Fruit fly (Drosophila melanogaster) whole organism, prepupa: ENCODE measurements around the gene Sam-S.

ENCODE experiments used
- CG10631 ChIP-seq: fragments of 200-800 bp; sonication (Bioruptor generic); optimal IDR thresholded peaks from 2 replicates; lab custom pipeline; 2016; ENCODE audit warnings: missing biosample characterization, missing genetic modification characterization
- CG10669 ChIP-seq: fragments of 200-800 bp; sonication (Bioruptor generic); optimal IDR thresholded peaks from 3 replicates; lab custom pipeline; 2018; ENCODE audit warnings: missing biosample characterization, mild to moderate bottlenecking, missing genetic modification characterization, moderate library complexity
- CG11762 ChIP-seq: fragments of 200-800 bp; sonication (Bioruptor generic); optimal IDR thresholded peaks from 3 replicates; lab custom pipeline; 2016; ENCODE audit warnings: missing biosample characterization, missing genetic modification characterization; ENCODE audit not compliant: insufficient read depth
- CG11902 ChIP-seq: fragments of 200-800 bp; sonication (Bioruptor generic); optimal IDR thresholded peaks from 3 replicates; lab custom pipeline; 2016; ENCODE audit warnings: missing biosample characterization, missing genetic modification characterization
- CG1621 ChIP-seq: fragments of 200-800 bp; sonication (Bioruptor generic); optimal IDR thresholded peaks from 3 replicates; lab custom pipeline; 2018; ENCODE audit warnings: missing biosample characterization, mild to moderate bottlenecking, missing genetic modification characterization
- CG16779 ChIP-seq: fragments of 200-800 bp; sonication (Bioruptor generic); optimal IDR thresholded peaks from 3 replicates; lab custom pipeline; 2017; ENCODE audit warnings: missing biosample characterization, mild to moderate bottlenecking, missing genetic modification characterization
- CG3032 ChIP-seq: fragments of 200-800 bp; optimal IDR thresholded peaks from 2 replicates; lab custom pipeline; 2019; ENCODE audit warnings: missing biosample characterization, mild to moderate bottlenecking, missing genetic modification characterization, moderate library complexity
- CG34406 ChIP-seq: fragments of 200-800 bp; sonication (Bioruptor generic); optimal IDR thresholded peaks from 3 replicates; lab custom pipeline; 2016; ENCODE audit warnings: missing biosample characterization, missing genetic modification characterization
- CG3919 ChIP-seq: fragments of 200-800 bp; sonication (Bioruptor generic); optimal IDR thresholded peaks from 3 replicates; lab custom pipeline; 2016; ENCODE audit warnings: missing biosample characterization, missing genetic modification characterization
- CG4318 ChIP-seq: fragments of 200-800 bp; sonication (Bioruptor generic); optimal IDR thresholded peaks from 3 replicates; lab custom pipeline; 2017; ENCODE audit warnings: missing biosample characterization, mild to moderate bottlenecking, missing genetic modification characterization
- CG6163 ChIP-seq: fragments of 200-800 bp; sonication (Bioruptor generic); IDR thresholded peaks from 3 replicates; pipeline ENCODE4 v1.3.6; 2022; ENCODE audit warnings: missing biosample characterization, missing genetic modification characterization
- CG6276 ChIP-seq: fragments of 200-800 bp; sonication (Bioruptor generic); optimal IDR thresholded peaks from 2 replicates; lab custom pipeline; 2017; ENCODE audit warnings: missing biosample characterization, mild to moderate bottlenecking, missing genetic modification characterization
- CG6792 ChIP-seq: fragments of 200-800 bp; sonication (Bioruptor generic); optimal IDR thresholded peaks from 3 replicates; lab custom pipeline; 2016; ENCODE audit warnings: missing biosample characterization, missing genetic modification characterization
- CG6854 ChIP-seq: fragments of 200-800 bp; sonication (Bioruptor generic); optimal IDR thresholded peaks from 2 replicates; lab custom pipeline; 2017; ENCODE audit warnings: missing biosample characterization, mild to moderate bottlenecking, missing genetic modification characterization
- CG8119 ChIP-seq: fragments of 200-800 bp; sonication (Bioruptor generic); IDR thresholded peaks from 3 replicates; pipeline ENCODE4 v1.3.6; 2022; ENCODE audit warnings: missing biosample characterization, missing genetic modification characterization
- CG8632 ChIP-seq: fragments of 200-800 bp; sonication (Bioruptor generic); optimal IDR thresholded peaks from 3 replicates; lab custom pipeline; 2016; ENCODE audit warnings: missing biosample characterization, missing genetic modification characterization
- Eip75B ChIP-seq: fragments of 200-800 bp; sonication (Bioruptor generic); optimal IDR thresholded peaks from 3 replicates; lab custom pipeline; 2016; ENCODE audit warnings: missing biosample characterization, missing genetic modification characterization
- Eip78C ChIP-seq: fragments of 200-800 bp; sonication (Bioruptor generic); peaks from one replicate; lab custom pipeline; 2016; ENCODE audit warnings: missing biosample characterization, missing genetic modification characterization
- Eip93F ChIP-seq: fragments of 200-800 bp; sonication (Bioruptor generic); optimal IDR thresholded peaks from 2 replicates; lab custom pipeline; 2016; ENCODE audit warnings: missing biosample characterization, mild to moderate bottlenecking, missing genetic modification characterization
- Ets21C ChIP-seq: fragments of 200-800 bp; sonication (Bioruptor generic); optimal IDR thresholded peaks from 3 replicates; lab custom pipeline; 2016; ENCODE audit warnings: missing biosample characterization, missing genetic modification characterization
- Ets96B ChIP-seq: fragments of 200-800 bp; optimal IDR thresholded peaks from 2 replicates; lab custom pipeline; 2019; ENCODE audit warnings: missing biosample characterization, mild to moderate bottlenecking, missing genetic modification characterization, moderate library complexity
- Gug ChIP-seq: fragments of 200-800 bp; sonication (Bioruptor generic); IDR thresholded peaks from 2 replicates; pipeline ENCODE4 v1.3.6; 2022; ENCODE audit warnings: missing biosample characterization, missing genetic modification characterization
- Hr38 ChIP-seq: sonication (Bioruptor generic); optimal IDR thresholded peaks from 2 replicates; lab custom pipeline; 2016; ENCODE audit warnings: missing biosample characterization, missing genetic modification characterization
- Hr39 ChIP-seq: fragments of 200-800 bp; sonication (Bioruptor generic); optimal IDR thresholded peaks from 2 replicates; lab custom pipeline; 2016; ENCODE audit warnings: missing biosample characterization, missing genetic modification characterization
- Hr4 ChIP-seq: fragments of 200-800 bp; sonication (Bioruptor generic); optimal IDR thresholded peaks from 3 replicates; lab custom pipeline; 2016; ENCODE audit warnings: missing biosample characterization, missing genetic modification characterization
- Lpt ChIP-seq: fragments of 200-800 bp; sonication (Bioruptor generic); optimal IDR thresholded peaks from 3 replicates; lab custom pipeline; 2016; ENCODE audit warnings: missing biosample characterization, missing genetic modification characterization
- OdsH ChIP-seq: fragments of 200-800 bp; sonication (Bioruptor generic); optimal IDR thresholded peaks from 3 replicates; lab custom pipeline; 2016; ENCODE audit warnings: missing biosample characterization, missing genetic modification characterization
- Sox14 ChIP-seq: fragments of 200-800 bp; sonication (Bioruptor generic); optimal IDR thresholded peaks from 3 replicates; lab custom pipeline; 2016; ENCODE audit warnings: missing biosample characterization, missing genetic modification characterization
- Sox15 ChIP-seq: fragments of 200-800 bp; sonication (Bioruptor generic); optimal IDR thresholded peaks from 3 replicates; lab custom pipeline; 2016; ENCODE audit warnings: missing biosample characterization, missing genetic modification characterization
- achi ChIP-seq: fragments of 200-800 bp; sonication (Bioruptor generic); optimal IDR thresholded peaks from 3 replicates; lab custom pipeline; 2016; ENCODE audit warnings: missing biosample characterization, missing genetic modification characterization
- acj6 ChIP-seq: fragments of 200-800 bp; sonication (Bioruptor generic); optimal IDR thresholded peaks from 3 replicates; lab custom pipeline; 2016; ENCODE audit warnings: missing biosample characterization, missing genetic modification characterization
- cyc ChIP-seq: fragments of 200-800 bp; sonication (Bioruptor generic); optimal IDR thresholded peaks from 3 replicates; lab custom pipeline; 2016; ENCODE audit warnings: missing biosample characterization, missing genetic modification characterization
- eg ChIP-seq: fragments of 200-800 bp; sonication (Bioruptor generic); IDR thresholded peaks from 3 replicates; pipeline ENCODE4 v1.3.6; 2022; ENCODE audit warnings: missing biosample characterization, missing genetic modification characterization
- esn ChIP-seq: fragments of 200-800 bp; sonication (Bioruptor generic); optimal IDR thresholded peaks from 2 replicates; lab custom pipeline; 2016; ENCODE audit warnings: missing biosample characterization, mild to moderate bottlenecking, missing genetic modification characterization, moderate library complexity
- fd59A ChIP-seq: fragments of 200-800 bp; sonication (Bioruptor generic); optimal IDR thresholded peaks from 2 replicates; lab custom pipeline; 2017; ENCODE audit warnings: missing biosample characterization, mild to moderate bottlenecking, missing genetic modification characterization, missing genetic modification reagents
- fd85E ChIP-seq: fragments of 200-800 bp; sonication (Bioruptor generic); optimal IDR thresholded peaks from 3 replicates; lab custom pipeline; 2016; ENCODE audit warnings: missing biosample characterization, missing genetic modification characterization
- fkh ChIP-seq: fragments of 200-800 bp; sonication (Bioruptor generic); optimal IDR thresholded peaks from 3 replicates; lab custom pipeline; 2017; ENCODE audit warnings: missing biosample characterization, mild to moderate bottlenecking, missing genetic modification characterization, moderate library complexity
- lz ChIP-seq: fragments of 200-800 bp; sonication (Bioruptor generic); optimal IDR thresholded peaks from 3 replicates; lab custom pipeline; 2016; ENCODE audit warnings: missing biosample characterization, missing genetic modification characterization
- net ChIP-seq: fragments of 200-800 bp; sonication (Bioruptor generic); optimal IDR thresholded peaks from 3 replicates; lab custom pipeline; 2016; ENCODE audit warnings: missing biosample characterization, missing genetic modification characterization
- spab ChIP-seq: fragments of 200-800 bp; sonication (Bioruptor generic); optimal IDR thresholded peaks from 2 replicates; lab custom pipeline; 2017; ENCODE audit warnings: missing biosample characterization, mild to moderate bottlenecking, missing genetic modification characterization, missing genetic modification reagents
- ss ChIP-seq, 2 experiments: fragments of 200-800 bp; sonication (Bioruptor generic); optimal IDR thresholded peaks; 2 replicates in 1 of 2; 3 replicates in 1 of 2; lab custom pipeline; 2017 to 2018; ENCODE audit warnings: mild to moderate bottlenecking in 2 of 2, missing biosample characterization in 2 of 2, missing genetic modification characterization in 2 of 2, moderate library complexity in 1 of 2
- svp ChIP-seq: fragments of 200-800 bp; sonication (Bioruptor generic); peaks from one replicate; lab custom pipeline; 2016; ENCODE audit warnings: missing biosample characterization, missing genetic modification characterization
- vri ChIP-seq: fragments of 200-800 bp; sonication (Bioruptor generic); optimal IDR thresholded peaks from 3 replicates; lab custom pipeline; 2016; ENCODE audit warnings: missing biosample characterization, mild to moderate bottlenecking, missing genetic modification characterization

Sam-S gene

DNA sequence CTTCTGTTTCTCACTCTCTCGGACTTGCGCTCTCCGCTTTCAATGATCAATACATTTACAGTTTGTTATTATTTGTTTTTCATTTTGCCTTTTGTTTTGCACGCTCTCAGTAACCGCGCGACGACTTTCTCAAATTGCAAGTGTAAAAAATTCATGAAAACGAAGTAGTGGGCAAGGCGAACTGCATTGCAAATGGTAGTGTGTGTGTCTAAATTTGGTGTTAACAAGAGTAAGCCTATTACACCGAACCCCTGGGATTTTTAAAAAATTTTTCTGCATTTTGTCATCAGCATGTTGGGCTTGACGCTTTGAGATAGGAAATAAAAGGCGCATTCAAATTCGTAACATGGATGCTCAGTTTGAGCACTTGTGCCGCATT, 39.4 kb upstream of the Sam-S start:
- TF ChIP-seq CG3032 (tag; lab: Kevin White, UChicago): no peak
- peak; percentile 29; the same call in 1 of the 3 replicates for TF ChIP-seq CG6163 (GFP tag; lab: Robert Waterston, UW)
- TF ChIP-seq eg (GFP tag; lab: Robert Waterston, UW): 0 out of 3 replicates have a peak, but pooled peaks have one; percentile 13
- no peak for TF ChIP-seq vri (GFP tag; lab: Kevin White, UChicago)
- TF ChIP-seq, all 60 proteins: peak for 2

- no peak for TF ChIP-seq CG8119 (GFP tag; lab: Robert Waterston, UW)
- no peak for TF ChIP-seq Lpt
- TF ChIP-seq Sox14 (GFP tag; lab: Kevin White, UChicago): peak; percentile 24
- peak; percentile 66 for TF ChIP-seq vri (GFP tag; lab: Kevin White, UChicago)
- TF ChIP-seq CG16779 (tag; lab: Kevin White, UChicago): no peak
- TF ChIP-seq, all 60 proteins: peak for 2
These were observed 37.1 kb upstream of the Sam-S start for dm6 chr2L:69560-69959.

- TF ChIP-seq Sox15 (no peak), fkh (GFP tag; lab: Kevin White, UChicago) (no peak), vri (GFP tag; lab: Kevin White, UChicago) (peak; percentile 5), Lpt (no peak), CG6276 (GFP tag; lab: Kevin White, UChicago) (no peak)
These were observed 35.2 kb upstream of the Sam-S start, which contains the start of gene galectin for dm6 chr2L:71457-71856. galectin (plus strand) TSS chr2L:71757.

DNA sequence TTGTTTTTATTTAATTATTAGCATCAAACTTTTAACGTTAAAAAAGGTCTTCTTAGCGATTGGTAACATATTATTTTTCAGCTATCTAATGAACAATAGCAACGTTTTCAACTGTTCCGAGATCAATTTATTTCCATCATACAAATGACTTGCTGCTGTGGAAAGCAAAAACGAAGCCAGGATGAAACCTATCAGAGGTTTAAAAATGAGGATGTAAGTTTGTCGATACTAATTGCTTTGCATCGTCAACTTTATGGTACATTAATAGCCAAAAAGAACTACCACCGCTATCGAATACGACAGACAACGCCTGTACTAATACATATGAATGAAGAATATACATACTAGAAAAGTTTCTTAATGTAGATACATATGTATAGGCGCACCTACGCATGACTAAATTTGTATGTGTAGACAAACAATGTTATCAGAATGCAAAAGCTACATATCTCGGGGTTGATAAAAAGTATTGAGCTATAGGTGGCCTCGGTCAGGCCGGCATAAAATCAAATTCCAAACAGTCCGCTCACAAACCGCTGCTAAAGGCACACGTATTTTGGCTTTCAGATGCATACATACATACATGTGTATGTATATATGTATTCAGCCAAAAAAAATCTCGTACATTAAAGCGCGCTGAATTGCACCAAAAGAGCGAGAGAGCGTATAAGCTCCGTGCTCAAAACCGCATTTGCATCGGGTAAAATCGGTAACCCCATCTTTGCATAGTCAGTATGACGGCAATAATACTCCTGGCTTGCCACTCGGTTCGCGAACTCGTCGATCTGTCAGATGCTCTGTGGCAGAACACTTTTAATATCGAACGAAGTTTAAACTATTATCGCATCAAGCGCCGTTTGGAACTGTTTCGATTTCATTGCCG, 34.6 kb upstream of the Sam-S start:
- no peak for TF ChIP-seq Ets96B (tag; lab: Kevin White, UChicago)
- TF ChIP-seq CG6792 (GFP tag; lab: Kevin White, UChicago): no peak
- peak; percentile 10 for TF ChIP-seq CG3919 (GFP tag; lab: Kevin White, UChicago)
- no peak for TF ChIP-seq Eip75B (GFP tag; lab: Kevin White, UChicago)
- no peak for TF ChIP-seq fd59A (GFP tag; lab: Kevin White, UChicago)
- TF ChIP-seq Hr4 (GFP tag; lab: Kevin White, UChicago): no peak
- TF ChIP-seq CG10631 (GFP tag; lab: Kevin White, UChicago): no peak
- no peak for TF ChIP-seq eg (GFP tag; lab: Robert Waterston, UW)
- peak; percentile 61 for TF ChIP-seq CG1621 (tag; lab: Kevin White, UChicago)
- TF ChIP-seq achi: no peak
- no peak for TF ChIP-seq CG8119 (GFP tag; lab: Robert Waterston, UW)
- no peak for TF ChIP-seq CG8632 (GFP tag; lab: Kevin White, UChicago)
- TF ChIP-seq Hr39 (GFP tag; lab: Kevin White, UChicago): no peak
- TF ChIP-seq acj6 (GFP tag; lab: Kevin White, UChicago): no peak
- no peak for TF ChIP-seq Gug (GFP tag; lab: Robert Waterston, UW)
- TF ChIP-seq esn (GFP tag; lab: Kevin White, UChicago): no peak
- no peak for TF ChIP-seq Ets21C (GFP tag; lab: Kevin White, UChicago)
- TF ChIP-seq CG11902 (GFP tag; lab: Kevin White, UChicago): no peak
- peak; percentile 25 for TF ChIP-seq CG6854 (GFP tag; lab: Kevin White, UChicago)
- TF ChIP-seq CG34406 (GFP tag; lab: Kevin White, UChicago): no peak
- no peak for TF ChIP-seq Sox14 (GFP tag; lab: Kevin White, UChicago)
- no peak for TF ChIP-seq CG11762
- peak; percentile 59 for TF ChIP-seq vri (GFP tag; lab: Kevin White, UChicago)
- no peak for TF ChIP-seq CG4318 (GFP tag; lab: Kevin White, UChicago)
- peak; percentile 22 for TF ChIP-seq CG16779 (tag; lab: Kevin White, UChicago)
- no peak for TF ChIP-seq cyc (GFP tag; lab: Kevin White, UChicago)
- TF ChIP-seq Eip93F (GFP tag; lab: Kevin White, UChicago): no peak
- no peak for TF ChIP-seq CG10669 (GFP tag; lab: Kevin White, UChicago)
- TF ChIP-seq svp (GFP tag; lab: Kevin White, UChicago): no peak
- no peak for TF ChIP-seq Hr38 (GFP tag; lab: Kevin White, UChicago)
- TF ChIP-seq spab: no peak
- TF ChIP-seq Eip78C: no peak
- TF ChIP-seq net: peak; percentile 7
- TF ChIP-seq OdsH (GFP tag; lab: Kevin White, UChicago): no peak
- TF ChIP-seq CG6276 (GFP tag; lab: Kevin White, UChicago): no peak
- no peak for TF ChIP-seq lz (GFP tag; lab: Kevin White, UChicago)
- peak in 1 of 2 experiments; percentile 53 for TF ChIP-seq ss (GFP tag; optimal IDR thresholded peaks at IDR 0.05; lab: Kevin White, UChicago)
- TF ChIP-seq fd85E: no peak
